Worm (Caenorhabditis elegans): Measurements from ENCODE around the gene vang-1.
"Not testable (repeated sequence)": the region's sequence is repeated elsewhere in the genome, so short reads cannot be mapped to it uniquely, and the experiment has no call there.

vang-1 gene

DNA sequence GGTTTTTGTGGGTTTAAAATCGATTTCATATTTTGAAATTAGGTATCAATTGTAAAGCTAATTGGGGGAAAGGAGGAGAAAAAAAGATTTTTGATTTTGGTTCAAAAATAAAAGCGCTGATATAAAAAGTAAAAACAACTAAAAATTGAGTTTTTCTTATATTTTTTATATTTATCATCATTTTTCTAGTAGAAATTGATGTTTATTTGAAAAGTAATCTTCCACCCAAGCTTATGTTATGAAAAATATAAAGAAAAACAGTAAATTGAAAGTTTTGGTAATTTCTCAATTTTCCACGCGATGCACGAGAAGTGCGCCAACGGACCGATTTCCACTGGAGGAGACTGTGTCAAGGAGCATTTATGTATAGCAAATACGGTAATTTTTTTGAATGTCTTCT, 8.6 kb downstream of the vang-1 start, which contains the start of gene B0410.1:
TSS of gene B0410.1 (plus strand) at position 301 of the 400 bp plus-strand sequence.
- not testable (repeated sequence) for TF ChIP-seq egl-5 (tag; optimal IDR thresholded peaks at IDR 0.05); nfya-1 (tag; optimal IDR thresholded peaks at IDR 0.05; ENCODE audit: insufficient read depth); skn-1 (tag; optimal IDR thresholded peaks at IDR 0.05)

DNA sequence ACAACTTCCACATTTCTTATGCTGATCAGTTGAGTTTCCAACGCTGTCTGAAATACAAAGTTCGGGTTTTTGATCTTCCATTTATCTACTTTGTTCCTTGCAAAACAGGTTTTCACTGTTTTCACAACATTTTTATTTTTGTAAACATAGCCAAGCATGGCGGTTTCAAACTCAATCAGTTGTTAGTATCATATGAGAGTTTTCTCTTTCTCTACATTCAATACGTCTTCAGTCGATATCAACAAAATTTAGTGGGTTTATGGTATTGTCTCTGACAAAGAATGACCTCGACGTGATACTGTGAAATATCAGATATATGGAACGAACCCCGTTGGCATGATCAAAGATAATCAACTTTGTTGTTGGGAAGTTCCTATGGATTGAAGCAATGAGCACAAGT, 10.0 kb downstream of the vang-1 start:
- TF ChIP-seq pha-4 (tag; optimal IDR thresholded peaks at IDR 0.05) (no peak), nhr-25 (tag; optimal IDR thresholded peaks at IDR 0.05) (peak; percentile 15)

DNA sequence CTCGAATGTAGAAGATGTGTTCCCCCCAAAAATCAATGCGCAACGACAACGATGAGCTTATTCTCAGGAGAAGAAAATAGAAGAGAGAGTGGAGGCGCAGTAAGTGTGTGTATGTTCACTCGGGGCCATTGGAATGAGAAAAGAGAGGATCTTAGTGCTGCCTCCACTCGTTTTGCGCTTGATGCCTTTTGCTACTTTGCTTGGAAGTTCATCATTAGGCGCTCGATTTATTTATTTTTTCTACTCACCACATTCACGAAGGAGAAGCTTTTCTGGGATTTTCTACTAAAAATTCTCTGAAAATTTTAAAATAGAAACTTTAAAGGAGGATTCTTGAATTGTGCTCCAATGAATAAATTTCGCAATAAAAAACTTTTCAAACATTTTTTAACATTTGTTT, 12.6 kb downstream of the vang-1 start, which contains the start of gene F52B10.3:
TSS of gene F52B10.3 (minus strand) at position 101 of the 400 bp plus-strand sequence.
- TF ChIP-seq ztf-4 (tag; optimal IDR thresholded peaks at IDR 0.05) (no peak), hmg-11 (tag; optimal IDR thresholded peaks at IDR 0.05) (peak; percentile 33)

DNA sequence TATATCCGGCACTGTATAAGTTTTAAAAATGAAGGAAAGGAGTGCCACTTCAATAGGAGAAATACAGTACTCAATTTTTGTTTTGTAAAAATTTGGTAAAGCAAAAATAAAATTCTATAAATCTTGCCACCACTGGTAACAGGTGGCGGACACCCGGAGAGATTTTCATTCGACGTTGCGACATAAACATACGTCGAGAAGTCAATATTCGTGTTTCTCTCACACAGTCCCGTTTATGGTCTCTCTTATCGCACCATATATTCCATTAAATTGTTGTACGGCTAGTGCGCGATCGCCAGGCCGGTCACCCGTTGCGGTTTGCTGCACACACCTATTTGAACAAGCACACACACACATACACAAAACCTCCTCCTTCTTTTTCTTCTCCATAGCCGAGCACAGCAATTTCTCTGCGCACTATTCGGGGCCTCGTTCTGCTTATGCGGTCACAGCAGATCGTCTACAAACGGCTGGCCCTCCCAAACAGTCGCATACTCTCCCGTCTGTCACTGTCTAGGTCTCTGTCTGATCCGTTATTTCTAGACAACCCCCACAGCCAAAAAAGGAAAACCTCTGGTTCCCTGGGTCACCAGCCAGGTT, 15.3 kb downstream of the vang-1 start:
- no peak for TF ChIP-seq daf-12 (tag; optimal IDR thresholded peaks at IDR 0.05)
- no peak for TF ChIP-seq ceh-28 (tag; optimal IDR thresholded peaks at IDR 0.05)
- TF ChIP-seq nhr-28 (tag; optimal IDR thresholded peaks at IDR 0.05) = no peak
- no peak for TF ChIP-seq fkh-10 (GFP tag; optimal IDR thresholded peaks at IDR 0.05)
- TF ChIP-seq nhr-237 (tag; optimal IDR thresholded peaks at IDR 0.05) = no peak
- no peak for TF ChIP-seq jun-1 (tag; optimal IDR thresholded peaks at IDR 0.05)
- no peak for TF ChIP-seq ceh-82 (tag; optimal IDR thresholded peaks at IDR 0.05)
- TF ChIP-seq ama-1 (optimal IDR thresholded peaks at IDR 0.05) = no peak
- TF ChIP-seq lin-39 (tag; optimal IDR thresholded peaks at IDR 0.05) = no peak
- peak; percentile 32 for TF ChIP-seq hmg-11 (tag; optimal IDR thresholded peaks at IDR 0.05)
- TF ChIP-seq snpc-4 (tag; optimal IDR thresholded peaks at IDR 0.05) = no peak
- no peak for TF ChIP-seq mdl-1 (tag; optimal IDR thresholded peaks at IDR 0.05)
- no peak for TF ChIP-seq lsy-12 (tag; optimal IDR thresholded peaks at IDR 0.05)
- no peak for TF ChIP-seq ztf-11 (tag; optimal IDR thresholded peaks at IDR 0.05)
- no peak for TF ChIP-seq ztf-4 (tag; optimal IDR thresholded peaks at IDR 0.05)
- TF ChIP-seq pha-4 (tag; optimal IDR thresholded peaks at IDR 0.05) = peak; percentile 35

DNA sequence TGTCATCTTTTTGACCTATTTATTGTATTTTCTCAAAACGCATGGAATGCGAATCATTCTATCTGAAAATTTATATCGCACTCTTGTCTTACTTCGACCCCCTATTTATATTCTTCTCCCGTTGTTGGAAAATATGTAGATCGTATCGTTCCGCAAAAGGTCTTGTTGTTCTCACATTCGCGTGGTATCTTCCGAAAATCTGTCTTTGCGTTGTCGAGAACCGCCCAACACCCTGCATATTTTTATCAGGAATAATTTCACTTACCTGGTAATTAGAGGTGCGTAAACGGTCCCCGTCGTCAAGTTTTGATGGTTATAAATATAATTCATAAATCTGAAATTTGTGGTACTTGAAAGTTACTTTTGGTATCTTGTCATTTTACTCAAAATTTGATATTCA, 17.2 kb downstream of the vang-1 start:
- TF ChIP-seq elt-1 (tag; optimal IDR thresholded peaks at IDR 0.05) (peak; percentile 47), elt-2 (tag; optimal IDR thresholded peaks at IDR 0.05) (no peak), fos-1 (tag; optimal IDR thresholded peaks at IDR 0.05) (no peak)

DNA sequence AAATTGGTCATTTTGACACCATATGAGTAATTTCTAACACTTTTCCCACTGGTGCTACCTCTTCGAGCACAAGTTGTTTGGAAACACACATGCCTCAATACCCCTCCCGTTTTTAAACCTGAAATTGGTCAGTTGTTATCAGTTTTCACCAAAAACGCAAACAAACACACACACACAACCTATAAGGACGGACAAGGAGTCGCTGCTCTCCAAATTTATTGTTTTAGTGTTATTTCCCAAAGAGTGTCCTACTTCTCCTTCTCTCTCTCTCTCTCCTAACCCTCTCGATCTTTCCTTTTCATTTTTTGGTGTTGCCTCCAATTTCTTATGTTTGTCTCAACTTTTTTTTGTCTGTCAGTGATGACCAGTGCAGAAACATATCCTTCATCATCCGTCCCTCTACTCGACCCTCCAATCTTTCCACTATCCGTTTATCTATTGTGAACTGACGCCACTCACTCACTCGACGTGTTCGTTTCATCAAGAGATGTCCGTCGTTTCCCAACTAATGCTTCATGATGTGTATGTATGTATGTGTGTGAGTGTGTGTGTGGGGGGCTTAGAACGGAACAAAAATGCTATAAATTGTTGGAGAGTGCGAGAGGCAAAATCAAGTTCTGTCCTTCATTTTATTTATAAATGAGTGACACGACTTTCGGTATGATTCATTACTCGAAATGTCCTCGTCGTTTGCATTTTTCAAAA, 18.2 kb downstream of the vang-1 start:
- TF ChIP-seq nhr-12 (tag; optimal IDR thresholded peaks at IDR 0.05) = no peak
- TF ChIP-seq nhr-25 (tag; optimal IDR thresholded peaks at IDR 0.05) = peak; percentile 72
- no peak for TF ChIP-seq nhr-77 (tag; optimal IDR thresholded peaks at IDR 0.05)
- TF ChIP-seq R02D3.7 (tag; optimal IDR thresholded peaks at IDR 0.05) = no peak
- TF ChIP-seq pha-4 (tag; optimal IDR thresholded peaks at IDR 0.05) = peak; percentile 27
- TF ChIP-seq mml-1 (tag; optimal IDR thresholded peaks at IDR 0.05) = peak; percentile 20
- TF ChIP-seq skn-1 (tag; optimal IDR thresholded peaks at IDR 0.05) = no peak
- no peak for TF ChIP-seq lin-15B (tag; optimal IDR thresholded peaks at IDR 0.05)
- peak; percentile 35 for TF ChIP-seq pqm-1 (tag; optimal IDR thresholded peaks at IDR 0.05)
- TF ChIP-seq unc-62 (GFP tag; optimal IDR thresholded peaks at IDR 0.05) = peak; percentile 83
- peak; percentile 48 for TF ChIP-seq elt-2 (tag; optimal IDR thresholded peaks at IDR 0.05)
- TF ChIP-seq nhr-23 (tag; optimal IDR thresholded peaks at IDR 0.05) = peak; percentile 10
- TF ChIP-seq mdl-1 (tag; optimal IDR thresholded peaks at IDR 0.05) = no peak
- TF ChIP-seq nhr-76 (tag; optimal IDR thresholded peaks at IDR 0.05) = no peak
